Worm (Caenorhabditis elegans): ENCODE results near the gene R02D5.24.

DNA sequence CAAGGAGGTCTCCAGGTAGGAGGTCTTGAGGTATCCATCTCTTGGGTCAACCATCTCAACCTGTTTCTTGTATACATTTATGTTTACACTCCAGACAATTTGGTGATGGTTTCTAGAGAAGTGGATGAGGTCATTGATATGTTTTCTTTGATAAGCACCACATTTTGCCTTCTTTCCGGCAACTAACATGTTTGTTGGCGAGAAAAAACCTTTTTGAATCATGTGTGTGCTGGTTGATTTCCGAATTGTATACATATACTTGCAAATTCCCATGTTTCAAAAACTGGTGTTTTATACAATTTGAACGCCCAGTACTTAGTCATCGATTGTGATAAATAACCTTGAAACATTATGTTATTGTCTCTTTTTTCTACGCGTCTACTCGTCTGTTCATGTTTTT lies 3.0 kb downstream of the R02D5.24 start:
- no peak for TF ChIP-seq him-1 (tag; optimal IDR thresholded peaks at IDR 0.05)
- no peak for TF ChIP-seq xnd-1 (tag; optimal IDR thresholded peaks at IDR 0.05)
- TF ChIP-seq ama-1 (optimal IDR thresholded peaks at IDR 0.05) = no peak
- TF ChIP-seq ama-1 (GFP tag; optimal IDR thresholded peaks at IDR 0.05) = no peak
